Worm (Caenorhabditis elegans): ENCODE results near the gene tag-281.

tag-281 gene

DNA sequence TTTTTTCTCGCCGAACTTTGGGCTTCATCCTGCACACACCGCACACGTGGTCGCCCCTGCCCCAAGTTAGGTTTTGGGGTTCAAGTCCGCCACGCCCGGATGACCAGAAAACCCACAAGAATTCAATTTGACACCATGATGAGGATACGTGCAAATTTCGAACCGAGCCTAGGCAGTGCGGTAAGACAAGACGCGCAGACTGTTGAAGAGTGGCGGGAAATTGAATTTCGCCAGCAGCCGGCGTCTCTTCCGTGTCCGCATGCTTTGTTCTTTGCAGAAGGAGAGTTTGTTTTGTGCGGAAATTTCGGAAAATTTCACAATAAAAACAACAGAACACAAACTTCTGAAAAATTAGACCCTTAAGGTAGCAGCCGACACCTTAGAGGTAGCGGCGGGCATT lies 40.4 kb downstream of the tag-281 start:
- no peak for TF ChIP-seq ztf-11 (tag; optimal IDR thresholded peaks at IDR 0.05)
- TF ChIP-seq C34F6.9 (tag; optimal IDR thresholded peaks at IDR 0.05): no peak
- TF ChIP-seq ceh-16 (tag; optimal IDR thresholded peaks at IDR 0.05): no peak
- no peak for TF ChIP-seq alr-1 (tag; optimal IDR thresholded peaks at IDR 0.05)

DNA sequence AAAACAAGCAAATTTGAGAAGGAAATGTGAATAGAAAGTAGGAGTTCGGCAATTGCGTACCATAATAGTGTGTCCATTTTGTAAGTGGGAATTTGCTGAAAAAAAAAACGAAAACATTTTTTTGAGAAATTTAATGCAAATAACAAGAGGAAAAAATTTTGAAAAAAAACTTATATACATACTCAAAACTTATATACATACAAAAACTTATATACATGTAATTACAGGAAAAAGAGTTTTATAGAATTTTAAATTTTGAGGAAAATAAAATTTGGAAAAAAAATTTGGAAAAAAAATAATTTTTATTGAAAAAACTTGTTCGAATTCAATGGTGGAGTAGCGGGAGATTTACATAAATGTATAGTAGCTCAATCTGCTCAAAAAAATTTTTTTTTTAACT lies 43.2 kb downstream of the tag-281 start, which contains the start of gene ador-1:
Gene ador-1, minus strand, starts transcription at position 101 of the 400 bp plus-strand sequence.
- TF ChIP-seq mdl-1 (tag; optimal IDR thresholded peaks at IDR 0.05): no peak
- no peak for TF ChIP-seq lsy-2 (tag; optimal IDR thresholded peaks at IDR 0.05)
- TF ChIP-seq Y55F3AM.14 (GFP tag; optimal IDR thresholded peaks at IDR 0.05): no peak
- TF ChIP-seq elt-1 (tag; optimal IDR thresholded peaks at IDR 0.05): no peak

DNA sequence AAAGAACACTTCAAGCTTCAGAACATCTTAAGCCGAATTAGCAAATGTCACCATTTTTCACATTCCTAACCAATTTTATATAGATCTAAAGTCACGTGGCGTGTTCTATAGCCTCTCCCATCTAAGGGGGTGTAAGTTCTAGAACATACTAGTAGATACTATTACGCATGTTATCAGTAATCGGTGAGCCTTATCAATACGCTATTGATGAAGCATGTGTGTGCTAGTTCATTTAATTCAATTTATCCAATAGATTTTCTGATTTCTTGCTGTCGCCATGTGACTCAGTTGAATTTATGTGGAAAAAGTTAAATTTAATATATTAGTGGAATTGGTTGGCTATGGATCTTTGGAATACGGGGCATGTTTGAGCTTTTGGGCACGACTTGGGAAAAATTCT lies 47.0 kb downstream of the tag-281 start:
- TF ChIP-seq elt-3 (tag; optimal IDR thresholded peaks at IDR 0.05): no peak
- no peak for TF ChIP-seq elt-1 (tag; optimal IDR thresholded peaks at IDR 0.05)
- TF ChIP-seq unc-39 (tag; optimal IDR thresholded peaks at IDR 0.05): no peak
- no peak for TF ChIP-seq nhr-25 (tag; optimal IDR thresholded peaks at IDR 0.05)
- no peak for TF ChIP-seq peb-1 (tag; optimal IDR thresholded peaks at IDR 0.05)
- TF ChIP-seq egl-27 (tag; optimal IDR thresholded peaks at IDR 0.05): no peak
- TF ChIP-seq Y55F3AM.14 (GFP tag; optimal IDR thresholded peaks at IDR 0.05): no peak
- no peak for TF ChIP-seq mab-5 (tag; optimal IDR thresholded peaks at IDR 0.05)
- TF ChIP-seq mbf-1 (tag; optimal IDR thresholded peaks at IDR 0.05): no peak
- no peak for TF ChIP-seq lin-11 (tag; optimal IDR thresholded peaks at IDR 0.05)

DNA sequence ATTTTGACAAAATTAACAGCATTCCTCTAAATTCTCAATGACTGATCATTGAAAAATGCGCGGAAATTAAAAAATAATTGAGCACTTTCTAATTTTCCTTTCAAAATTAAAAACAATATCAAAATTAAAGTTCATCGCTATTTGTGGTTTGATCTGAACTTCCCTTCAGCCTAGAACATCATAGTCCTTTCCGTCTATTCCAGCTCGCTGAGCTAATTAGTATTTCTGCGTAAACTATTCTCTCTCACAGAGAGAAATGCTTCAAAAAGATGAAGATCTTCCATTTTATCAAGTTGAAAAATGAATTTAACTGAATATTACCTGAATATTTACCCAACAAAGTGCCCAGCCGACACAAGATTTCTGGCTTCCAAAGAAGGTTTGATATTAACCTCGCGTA lies 47.5 kb downstream of the tag-281 start, which contains the start of gene srh-68:
Gene srh-68, plus strand, starts transcription at position 301 of the 400 bp plus-strand sequence.
- TF ChIP-seq C34F6.9 (tag; optimal IDR thresholded peaks at IDR 0.05) (no peak), blmp-1 (tag; optimal IDR thresholded peaks at IDR 0.05; ENCODE audit: insufficient read depth) (no peak), peb-1 (tag; optimal IDR thresholded peaks at IDR 0.05) (no peak), ceh-82 (tag; optimal IDR thresholded peaks at IDR 0.05) (no peak), lin-11 (tag; optimal IDR thresholded peaks at IDR 0.05) (no peak), ZK546.5 (tag; optimal IDR thresholded peaks at IDR 0.05) (no peak), unc-55 (GFP tag; optimal IDR thresholded peaks at IDR 0.05) (no peak), mdl-1 (tag; optimal IDR thresholded peaks at IDR 0.05) (no peak), ceh-16 (tag; optimal IDR thresholded peaks at IDR 0.05) (no peak), nhr-6 (tag; optimal IDR thresholded peaks at IDR 0.05) (no peak), sma-9 (GFP tag; optimal IDR thresholded peaks at IDR 0.05) (no peak), sma-9 (tag; optimal IDR thresholded peaks at IDR 0.05) (no peak), fos-1 (tag; optimal IDR thresholded peaks at IDR 0.05) (no peak), skn-1 (tag; optimal IDR thresholded peaks at IDR 0.05) (no peak), nhr-11 (tag; optimal IDR thresholded peaks at IDR 0.05) (no peak), gmeb-1 (tag; optimal IDR thresholded peaks at IDR 0.05) (no peak), nhr-23 (tag; optimal IDR thresholded peaks at IDR 0.05) (no peak), zag-1 (tag; optimal IDR thresholded peaks at IDR 0.05) (no peak)

DNA sequence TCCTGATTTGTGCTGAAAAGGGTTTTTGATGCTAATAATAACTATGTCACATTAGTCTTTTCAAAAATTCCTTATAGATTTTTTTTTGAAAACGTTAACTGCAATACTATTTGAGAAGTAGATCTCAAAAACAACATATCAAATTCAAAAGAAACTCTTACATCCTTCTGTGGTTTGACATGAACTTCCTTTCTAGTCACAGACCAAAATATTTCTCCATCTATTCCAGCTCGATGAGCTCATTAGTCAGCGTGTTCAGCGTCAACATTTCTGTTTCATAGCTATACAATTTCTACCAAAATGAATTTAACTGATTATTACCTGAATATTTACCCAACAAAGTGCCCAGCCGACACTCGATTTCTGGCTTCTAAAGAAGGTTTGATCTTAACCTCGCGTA lies 49.1 kb downstream of the tag-281 start, which contains the start of gene srh-67:
Gene srh-67, plus strand, starts transcription at position 301 of the 400 bp plus-strand sequence.
- TF ChIP-seq mdl-1 (tag; optimal IDR thresholded peaks at IDR 0.05): no peak
- TF ChIP-seq sma-3 (GFP tag; optimal IDR thresholded peaks at IDR 0.05): no peak
- TF ChIP-seq mab-5 (tag; optimal IDR thresholded peaks at IDR 0.05): no peak
- no peak for TF ChIP-seq elt-3 (tag; optimal IDR thresholded peaks at IDR 0.05)
- no peak for TF ChIP-seq dmd-4 (tag; optimal IDR thresholded peaks at IDR 0.05)
- TF ChIP-seq unc-55 (GFP tag; optimal IDR thresholded peaks at IDR 0.05): no peak
- no peak for TF ChIP-seq nhr-25 (tag; optimal IDR thresholded peaks at IDR 0.05)
